Worm (Caenorhabditis elegans) whole organism, L3 larva: Measurements from ENCODE around the gene fbxa-18.

Source experiments
- ama-1 ChIP-seq: fragments of 150-350 bp; optimal IDR thresholded peaks from 2 replicates; lab custom pipeline; 2018
- ceh-16 ChIP-seq: sonication (generic microtip); optimal IDR thresholded peaks from 2 replicates; lab custom pipeline; 2017; ENCODE audit warnings: missing biosample characterization, missing genetic modification characterization
- ceh-82 ChIP-seq: fragments of 150-350 bp; optimal IDR thresholded peaks from 2 replicates; lab custom pipeline; 2014; ENCODE audit warnings: missing biosample characterization, missing genetic modification characterization
- lin-15B ChIP-seq: fragments of 150-350 bp; optimal IDR thresholded peaks from 2 replicates; lab custom pipeline; 2014; ENCODE audit warnings: missing biosample characterization, missing genetic modification characterization
- mdl-1 ChIP-seq: fragments of 150-350 bp; optimal IDR thresholded peaks from 2 replicates; lab custom pipeline; 2014; ENCODE audit warnings: missing biosample characterization, missing genetic modification characterization
- nhr-11 ChIP-seq: fragments of 150-350 bp; optimal IDR thresholded peaks from 2 replicates; lab custom pipeline; 2014; ENCODE audit warnings: missing biosample characterization, missing genetic modification characterization
- nhr-23 ChIP-seq: fragments of 150-350 bp; optimal IDR thresholded peaks from 2 replicates; lab custom pipeline; 2014; ENCODE audit warnings: missing biosample characterization, missing genetic modification reagents, missing genetic modification characterization
- nhr-237 ChIP-seq: fragments of 150-350 bp; optimal IDR thresholded peaks from 2 replicates; lab custom pipeline; 2014; ENCODE audit warnings: missing biosample characterization, missing genetic modification characterization
- nhr-28 ChIP-seq: fragments of 150-350 bp; optimal IDR thresholded peaks from 2 replicates; lab custom pipeline; 2014; ENCODE audit warnings: missing biosample characterization, missing genetic modification characterization
- nhr-67 ChIP-seq: fragments of 150-350 bp; optimal IDR thresholded peaks from 2 replicates; lab custom pipeline; 2014; ENCODE audit warnings: missing biosample characterization, missing genetic modification characterization
- nhr-77 ChIP-seq: fragments of 150-350 bp; optimal IDR thresholded peaks from 2 replicates; lab custom pipeline; 2014; ENCODE audit warnings: missing biosample characterization, missing genetic modification characterization
- snpc-4 ChIP-seq: fragments of 150-350 bp; optimal IDR thresholded peaks from 2 replicates; lab custom pipeline; 2014; ENCODE audit warnings: missing biosample characterization, missing genetic modification characterization
- unc-39 ChIP-seq: sonication (generic microtip); optimal IDR thresholded peaks from 4 replicates; lab custom pipeline; 2017; ENCODE audit warnings: missing biosample characterization, missing genetic modification characterization

ce11 chrV:16099441-16099840 lies 43.0 kb upstream of the fbxa-18 start, which contains the start of gene str-7:
- TF ChIP-seq snpc-4 = no peak
- TF ChIP-seq nhr-28 (tag; lab: Kevin White, UChicago) = no peak
- TF ChIP-seq ceh-16 (tag; lab: Kevin White, UChicago) = no peak
- TF ChIP-seq nhr-11 (tag; lab: Kevin White, UChicago) = no peak
- no peak for TF ChIP-seq nhr-67
- no peak for TF ChIP-seq nhr-237 (tag; lab: Kevin White, UChicago)
- no peak for TF ChIP-seq ceh-82 (tag; lab: Kevin White, UChicago)
- TF ChIP-seq ama-1 (lab: Kevin White, UChicago) = no peak
- TF ChIP-seq nhr-77 (tag; lab: Kevin White, UChicago) = no peak
- no peak for TF ChIP-seq nhr-23 (tag; lab: Kevin White, UChicago)
- no peak for TF ChIP-seq mdl-1 (tag; lab: Kevin White, UChicago)
- TF ChIP-seq lin-15B (tag; lab: Kevin White, UChicago) = no peak
- TF ChIP-seq unc-39 (tag; lab: Kevin White, UChicago) = no peak
